Fruit fly (Drosophila melanogaster) whole organism, embryonic: ENCODE results near the gene Rexo5.

Source experiments
- Asciz ChIP-seq: fragments of 200-800 bp; sonication (Bioruptor generic); optimal IDR thresholded peaks from 2 replicates; lab custom pipeline; 2017; ENCODE audit warnings: missing biosample characterization, mild to moderate bottlenecking, missing genetic modification characterization, missing genetic modification reagents
- B-H2 ChIP-seq: fragments of 200-800 bp; sonication (Bioruptor generic); optimal IDR thresholded peaks from 2 replicates; lab custom pipeline; 2018; ENCODE audit warnings: missing biosample characterization, mild to moderate bottlenecking, missing genetic modification characterization
- Bgb ChIP-seq: fragments of 200-800 bp; sonication (Bioruptor generic); IDR thresholded peaks from 2 replicates; pipeline ENCODE4 v1.3.6; 2022; ENCODE audit warnings: missing biosample characterization, missing genetic modification characterization; ENCODE audit not compliant: partially characterized antibody
- C15 ChIP-seq: fragments of 200-800 bp; sonication (Bioruptor generic); IDR thresholded peaks from 3 replicates; pipeline ENCODE4 v1.3.6; 2022; ENCODE audit warnings: missing biosample characterization, missing genetic modification characterization
- CG10209 ChIP-seq: fragments of 200-800 bp; sonication (Bioruptor generic); optimal IDR thresholded peaks from 3 replicates; lab custom pipeline; 2017; ENCODE audit warnings: missing biosample characterization, mild to moderate bottlenecking, missing genetic modification characterization, missing genetic modification reagents
- CG10431 ChIP-seq: fragments of 200-800 bp; sonication (Bioruptor generic); optimal IDR thresholded peaks from 3 replicates; lab custom pipeline; 2018; ENCODE audit warnings: missing biosample characterization, mild to moderate bottlenecking, missing genetic modification characterization
- CG10543 ChIP-seq: fragments of 200-800 bp; sonication (Bioruptor generic); optimal IDR thresholded peaks from 3 replicates; lab custom pipeline; 2017; ENCODE audit warnings: missing biosample characterization, mild to moderate bottlenecking, missing genetic modification characterization, moderate library complexity
- CG11093 ChIP-seq: fragments of 200-800 bp; sonication (Bioruptor generic); IDR thresholded peaks from 3 replicates; pipeline ENCODE4 v1.3.6; 2022; ENCODE audit warnings: missing biosample characterization, missing genetic modification characterization
- CG11504 ChIP-seq: fragments of 200-800 bp; sonication (Bioruptor generic); optimal IDR thresholded peaks from 3 replicates; lab custom pipeline; 2019; ENCODE audit warnings: missing biosample characterization, mild to moderate bottlenecking, missing genetic modification characterization, moderate library complexity
- CG11723 ChIP-seq: fragments of 200-800 bp; sonication (Bioruptor generic); optimal IDR thresholded peaks from 2 replicates; lab custom pipeline; 2017; ENCODE audit warnings: missing biosample characterization, mild to moderate bottlenecking, missing genetic modification characterization
- CG15514 ChIP-seq: fragments of 200-800 bp; sonication (Bioruptor generic); optimal IDR thresholded peaks from 3 replicates; lab custom pipeline; 2017; ENCODE audit warnings: missing biosample characterization, missing genetic modification characterization, mild to moderate bottlenecking, moderate library complexity, missing genetic modification reagents
- CG17802 ChIP-seq: fragments of 200-800 bp; sonication (Bioruptor generic); optimal IDR thresholded peaks from 2 replicates; lab custom pipeline; 2018; ENCODE audit warnings: missing biosample characterization, mild to moderate bottlenecking, missing genetic modification characterization, moderate library complexity
- CG18011 ChIP-seq: fragments of 200-800 bp; sonication (Bioruptor generic); optimal IDR thresholded peaks from 2 replicates; lab custom pipeline; 2017; ENCODE audit warnings: missing biosample characterization, missing genetic modification characterization, mild to moderate bottlenecking, moderate library complexity, missing genotype
- CG2116 ChIP-seq: fragments of 200-800 bp; sonication (Bioruptor generic); optimal IDR thresholded peaks from 3 replicates; lab custom pipeline; 2018; ENCODE audit warnings: missing biosample characterization, mild to moderate bottlenecking, missing genetic modification characterization
- CG33213 ChIP-seq: fragments of 200-800 bp; sonication (Bioruptor generic); optimal IDR thresholded peaks from 3 replicates; lab custom pipeline; 2016; ENCODE audit warnings: missing biosample characterization, missing genetic modification characterization
- CG7987 ChIP-seq: fragments of 200-800 bp; sonication (Bioruptor generic); optimal IDR thresholded peaks from 2 replicates; lab custom pipeline; 2018; ENCODE audit warnings: missing biosample characterization, mild to moderate bottlenecking, missing genetic modification characterization, moderate library complexity
- CG8281 ChIP-seq: fragments of 200-800 bp; sonication (Bioruptor generic); optimal IDR thresholded peaks from 2 replicates; lab custom pipeline; 2018; ENCODE audit warnings: missing biosample characterization, mild to moderate bottlenecking, missing genetic modification characterization, moderate library complexity
- CG8924 ChIP-seq: fragments of 200-800 bp; optimal IDR thresholded peaks from 3 replicates; lab custom pipeline; 2019; ENCODE audit warnings: missing biosample characterization, mild to moderate bottlenecking, missing genetic modification characterization, moderate library complexity
- D19A ChIP-seq: fragments of 200-800 bp; optimal IDR thresholded peaks from 3 replicates; lab custom pipeline; 2019; ENCODE audit warnings: missing biosample characterization, mild to moderate bottlenecking, missing genetic modification characterization, moderate library complexity
- E2f1 ChIP-seq: fragments of 200-800 bp; sonication (Bioruptor generic); IDR thresholded peaks from 2 replicates; pipeline ENCODE4 v1.3.6; 2022; ENCODE audit warnings: missing biosample characterization, missing genetic modification characterization
- Ets65A ChIP-seq: fragments of 200-800 bp; sonication (Bioruptor generic); peaks from one replicate; lab custom pipeline; 2016; ENCODE audit warnings: missing biosample characterization, missing genetic modification characterization
- HmgZ ChIP-seq: fragments of 200-800 bp; sonication (Bioruptor generic); optimal IDR thresholded peaks from 2 replicates; lab custom pipeline; 2018; ENCODE audit warnings: missing biosample characterization, mild to moderate bottlenecking, missing genetic modification characterization
- Lhr ChIP-seq: fragments of 200-800 bp; sonication (Bioruptor generic); optimal IDR thresholded peaks from 3 replicates; lab custom pipeline; 2017; ENCODE audit warnings: mild to moderate bottlenecking, missing biosample characterization, missing genetic modification reagents, missing genetic modification characterization
- Mrtf ChIP-seq: fragments of 200-800 bp; sonication (Bioruptor generic); IDR thresholded peaks from 3 replicates; pipeline ENCODE4 v1.3.6; 2022; ENCODE audit warnings: missing biosample characterization, missing genetic modification characterization
- NK7.1 ChIP-seq: fragments of 200-800 bp; sonication (Bioruptor generic); optimal IDR thresholded peaks from 3 replicates; lab custom pipeline; 2016; ENCODE audit warnings: missing biosample characterization, missing genetic modification characterization
- Oli ChIP-seq: fragments of 200-800 bp; sonication (Bioruptor generic); optimal IDR thresholded peaks from 2 replicates; lab custom pipeline; 2018; ENCODE audit warnings: missing biosample characterization, mild to moderate bottlenecking, missing genetic modification characterization, moderate library complexity
- Tbp ChIP-seq: fragments of >200 bp; optimal IDR thresholded peaks from 2 replicates; lab custom pipeline; 2018; ENCODE audit warnings: missing biosample characterization, missing genetic modification characterization
- bowl ChIP-seq: fragments of 200-800 bp; sonication (Bioruptor generic); IDR thresholded peaks from 2 replicates; pipeline ENCODE4 v1.3.6; 2022; ENCODE audit warnings: missing biosample characterization, missing genetic modification characterization
- bsh ChIP-seq, 2 experiments: fragments of 200-800 bp; sonication (Bioruptor generic); optimal IDR thresholded peaks; 2 replicates each; lab custom pipeline; 2017 to 2018; ENCODE audit warnings: mild to moderate bottlenecking in 2 of 2, missing biosample characterization in 2 of 2, missing genetic modification characterization in 2 of 2, moderate library complexity in 1 of 2
- caup ChIP-seq: fragments of 200-800 bp; sonication (Bioruptor generic); optimal IDR thresholded peaks from 3 replicates; lab custom pipeline; 2017; ENCODE audit warnings: missing biosample characterization, mild to moderate bottlenecking, missing genetic modification characterization, moderate library complexity; ENCODE audit not compliant: severe bottlenecking
- chinmo ChIP-seq: fragments of 200-800 bp; sonication (Bioruptor generic); IDR thresholded peaks from 4 replicates; pipeline ENCODE4 v1.3.6; 2022; ENCODE audit warnings: missing biosample characterization, missing genetic modification characterization; ENCODE audit not compliant: partially characterized antibody
- corto ChIP-seq: fragments of 200-800 bp; sonication (Bioruptor generic); optimal IDR thresholded peaks from 2 replicates; lab custom pipeline; 2016; ENCODE audit warnings: missing biosample characterization, mild to moderate bottlenecking, missing genetic modification characterization, moderate library complexity
- da ChIP-seq: fragments of 200-800 bp; sonication (Bioruptor generic); optimal IDR thresholded peaks from 2 replicates; lab custom pipeline; 2016; ENCODE audit warnings: missing biosample characterization, missing genetic modification characterization
- disco-r ChIP-seq: fragments of 200-800 bp; sonication (Bioruptor generic); optimal IDR thresholded peaks from 2 replicates; lab custom pipeline; 2016; ENCODE audit warnings: missing biosample characterization, missing genetic modification characterization
- exex ChIP-seq: fragments of 200-800 bp; sonication (Bioruptor generic); optimal IDR thresholded peaks from 4 replicates; lab custom pipeline; 2018; ENCODE audit warnings: missing biosample characterization, mild to moderate bottlenecking, missing genetic modification characterization, moderate library complexity
- grn ChIP-seq: fragments of 200-800 bp; sonication (Bioruptor generic); optimal IDR thresholded peaks from 3 replicates; lab custom pipeline; 2017; ENCODE audit warnings: missing biosample characterization, missing genetic modification characterization
- gsb-n ChIP-seq: fragments of 200-800 bp; sonication (Bioruptor generic); optimal IDR thresholded peaks from 3 replicates; lab custom pipeline; 2018; ENCODE audit warnings: missing biosample characterization, mild to moderate bottlenecking, missing genetic modification characterization
- jing ChIP-seq: fragments of 200-800 bp; sonication (Bioruptor generic); optimal IDR thresholded peaks from 2 replicates; lab custom pipeline; 2018; ENCODE audit warnings: missing biosample characterization, mild to moderate bottlenecking, missing genetic modification characterization
- lmd ChIP-seq: fragments of 200-800 bp; sonication (Bioruptor generic); IDR thresholded peaks from 2 replicates; pipeline ENCODE4 v1.3.6; 2022; ENCODE audit warnings: missing biosample characterization, missing genetic modification characterization
- org-1 ChIP-seq: fragments of 200-800 bp; sonication (Bioruptor generic); optimal IDR thresholded peaks from 2 replicates; lab custom pipeline; 2017; ENCODE audit warnings: missing biosample characterization, missing genetic modification characterization
- otp ChIP-seq: fragments of 200-800 bp; sonication (Bioruptor generic); IDR thresholded peaks from 3 replicates; pipeline ENCODE4, ENCODE4 v1.3.6; 2022; ENCODE audit warnings: missing biosample characterization, missing genetic modification characterization
- peb ChIP-seq: fragments of 200-800 bp; sonication (Bioruptor generic); IDR thresholded peaks from 2 replicates; pipeline ENCODE4 v1.3.6; 2022; ENCODE audit warnings: missing biosample characterization, missing genetic modification characterization
- phol ChIP-seq: fragments of 200-800 bp; sonication (Bioruptor generic); optimal IDR thresholded peaks from 3 replicates; lab custom pipeline; 2018; ENCODE audit warnings: missing biosample characterization, mild to moderate bottlenecking, missing genetic modification characterization, moderate library complexity
- sens ChIP-seq: fragments of 200-800 bp; sonication (Bioruptor generic); peaks from one replicate; lab custom pipeline; 2016; ENCODE audit warnings: missing biosample characterization, missing genetic modification characterization
- stc ChIP-seq: fragments of 200-800 bp; sonication (Bioruptor generic); IDR thresholded peaks from 2 replicates; pipeline ENCODE4 v1.3.6; 2022; ENCODE audit warnings: missing biosample characterization, missing genetic modification characterization
- tgo ChIP-seq: fragments of 200-800 bp; sonication (Bioruptor generic); IDR thresholded peaks from 3 replicates; pipeline ENCODE4 v1.3.6; 2022; ENCODE audit warnings: missing biosample characterization, missing genetic modification characterization
- ttk ChIP-seq: fragments of 200-800 bp; sonication (Bioruptor generic); IDR thresholded peaks from 2 replicates; pipeline ENCODE4 v2.1.2; 2022; ENCODE audit warnings: missing biosample characterization, missing genetic modification characterization
- vfl ChIP-seq: fragments of 200-800 bp; sonication (Bioruptor generic); optimal IDR thresholded peaks from 2 replicates; lab custom pipeline; 2016; ENCODE audit warnings: missing biosample characterization, missing genetic modification characterization

Gene Rexo5

DNA sequence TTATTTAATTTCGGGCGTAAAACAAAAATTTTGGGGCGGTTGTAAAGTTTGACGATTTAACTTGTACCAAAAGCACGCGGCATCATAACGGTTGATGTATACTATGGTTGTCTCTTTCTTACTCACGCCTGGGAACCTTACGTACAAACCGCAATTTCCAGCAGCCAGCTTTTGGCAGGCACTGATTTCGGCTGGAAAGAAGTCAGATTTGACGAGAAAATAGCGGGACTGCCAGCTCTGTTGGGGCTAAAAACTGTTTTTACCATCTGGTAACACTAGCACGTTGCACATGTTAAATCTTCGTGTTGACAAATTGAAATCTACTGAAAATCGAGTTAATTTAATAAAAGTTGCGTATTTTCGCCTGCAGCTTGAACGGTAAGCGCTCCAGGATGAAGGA lies 2.4 kb downstream of the Rexo5 start, which contains the start of gene zpg (continued):
- TF ChIP-seq Bgb (GFP tag; lab: Robert Waterston, UW), result peak; percentile 69; the same call in 1 of the 2 replicates
- peak; percentile 59 for TF ChIP-seq CG15514 (GFP tag; lab: Kevin White, UChicago)
- TF ChIP-seq CG7987 (GFP tag; lab: Kevin White, UChicago), result no peak
- no peak for TF ChIP-seq org-1 (GFP tag; lab: Kevin White, UChicago)
- 0 out of 2 replicates have a peak, but pooled peaks have one; percentile 7 for TF ChIP-seq stc (GFP tag; lab: Robert Waterston, UW)
- peak; percentile 75 for TF ChIP-seq HmgZ (tag; lab: Kevin White, UChicago)
- TF ChIP-seq CG10431 (GFP tag; lab: Kevin White, UChicago), result no peak
- TF ChIP-seq Tbp (GFP tag; lab: Kevin White, UChicago), result no peak
- TF ChIP-seq NK7.1, result no peak
- no peak for TF ChIP-seq bsh (GFP tag; optimal IDR thresholded peaks at IDR 0.05; lab: Kevin White, UChicago)
- no peak for TF ChIP-seq D19A (tag; lab: Kevin White, UChicago)
- TF ChIP-seq lmd (GFP tag; lab: Robert Waterston, UW), result no peak; the same call in 1 of the 2 replicates
- TF ChIP-seq CG10543, result no peak
- TF ChIP-seq sens (GFP tag; lab: Kevin White, UChicago), result peak; percentile 79
- no peak for TF ChIP-seq ttk
- no peak for TF ChIP-seq caup (GFP tag; lab: Kevin White, UChicago)
- no peak for TF ChIP-seq jing (GFP tag; lab: Kevin White, UChicago)
- no peak for TF ChIP-seq E2f1 (GFP tag; lab: Robert Waterston, UW)

DNA sequence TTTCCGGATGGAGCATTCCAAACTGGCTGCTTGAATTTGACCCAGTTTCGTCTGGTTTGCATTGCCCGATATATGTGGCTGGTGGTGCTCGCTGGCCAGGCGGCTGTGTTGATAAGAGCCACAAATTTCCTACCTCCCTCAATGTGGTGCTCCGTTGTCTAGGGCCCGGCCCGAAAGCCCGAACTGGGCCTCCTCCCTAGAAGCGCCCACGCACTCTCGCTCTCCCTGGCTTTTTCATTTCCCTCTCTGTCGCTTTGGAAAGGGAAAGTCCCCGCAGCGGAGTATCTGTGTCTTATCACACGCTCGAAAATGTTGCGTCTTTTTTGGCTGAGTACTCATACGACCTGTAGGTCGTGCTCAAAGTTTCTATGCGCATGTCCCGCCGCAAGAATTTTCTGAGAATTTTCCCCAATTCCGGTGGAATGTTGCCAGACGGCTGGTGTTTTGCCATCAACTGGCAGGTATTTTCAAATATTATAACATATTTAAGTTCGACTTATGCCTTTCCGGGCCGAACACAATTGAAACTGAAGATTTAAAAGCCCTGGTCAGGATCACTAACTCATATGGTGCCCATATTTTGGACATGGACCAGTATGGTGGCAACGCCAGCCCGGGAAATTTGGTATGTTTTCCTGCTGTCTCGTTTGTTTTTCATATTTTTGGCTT lies 5.5 kb downstream of the Rexo5 start, which contains the start of gene axed:
TSS of gene axed (plus strand) at position 442 of the 669 bp plus-strand sequence.
- TF ChIP-seq gsb-n (tag; lab: Kevin White, UChicago) (no peak), CG33213 (GFP tag; lab: Kevin White, UChicago) (no peak), stc (GFP tag; lab: Robert Waterston, UW) (0 out of 2 replicates have a peak, but pooled peaks have one; percentile 17), Lhr (GFP tag; lab: Kevin White, UChicago) (no peak), Asciz (no peak), CG10543 (peak; percentile 67), peb (GFP tag; lab: Robert Waterston, UW) (0 out of 2 replicates have a peak, but pooled peaks have one; percentile 11), exex (tag; lab: Kevin White, UChicago) (no peak), vfl (GFP tag; lab: Kevin White, UChicago) (no peak), Mrtf (no peak), Ets65A (GFP tag; lab: Kevin White, UChicago) (peak; percentile 44), tgo (no peak), CG8281 (tag; lab: Kevin White, UChicago) (no peak), CG10209 (GFP tag; lab: Kevin White, UChicago) (peak; percentile 3), CG17802 (tag; lab: Kevin White, UChicago) (no peak), phol (peak; percentile 31), CG11723 (GFP tag; lab: Kevin White, UChicago) (no peak), CG11504 (tag; lab: Kevin White, UChicago) (peak; percentile 47), chinmo (no peak), CG2116 (GFP tag; lab: Kevin White, UChicago) (no peak), B-H2 (GFP tag; lab: Kevin White, UChicago) (no peak), CG8924 (tag; lab: Kevin White, UChicago) (no peak), da (GFP tag; lab: Kevin White, UChicago) (no peak), C15 (no peak), disco-r (no peak), bowl (GFP tag; lab: Robert Waterston, UW) (no peak), corto (no peak), grn (GFP tag; lab: Kevin White, UChicago) (no peak), CG18011 (GFP tag; lab: Kevin White, UChicago) (no peak), Oli (tag; lab: Kevin White, UChicago) (peak; percentile 11), otp (GFP tag; lab: Robert Waterston, UW) (no peak), CG11093 (no peak)
